Fruit fly (Drosophila melanogaster): ENCODE data around the gene vig.

Gene vig

DNA sequence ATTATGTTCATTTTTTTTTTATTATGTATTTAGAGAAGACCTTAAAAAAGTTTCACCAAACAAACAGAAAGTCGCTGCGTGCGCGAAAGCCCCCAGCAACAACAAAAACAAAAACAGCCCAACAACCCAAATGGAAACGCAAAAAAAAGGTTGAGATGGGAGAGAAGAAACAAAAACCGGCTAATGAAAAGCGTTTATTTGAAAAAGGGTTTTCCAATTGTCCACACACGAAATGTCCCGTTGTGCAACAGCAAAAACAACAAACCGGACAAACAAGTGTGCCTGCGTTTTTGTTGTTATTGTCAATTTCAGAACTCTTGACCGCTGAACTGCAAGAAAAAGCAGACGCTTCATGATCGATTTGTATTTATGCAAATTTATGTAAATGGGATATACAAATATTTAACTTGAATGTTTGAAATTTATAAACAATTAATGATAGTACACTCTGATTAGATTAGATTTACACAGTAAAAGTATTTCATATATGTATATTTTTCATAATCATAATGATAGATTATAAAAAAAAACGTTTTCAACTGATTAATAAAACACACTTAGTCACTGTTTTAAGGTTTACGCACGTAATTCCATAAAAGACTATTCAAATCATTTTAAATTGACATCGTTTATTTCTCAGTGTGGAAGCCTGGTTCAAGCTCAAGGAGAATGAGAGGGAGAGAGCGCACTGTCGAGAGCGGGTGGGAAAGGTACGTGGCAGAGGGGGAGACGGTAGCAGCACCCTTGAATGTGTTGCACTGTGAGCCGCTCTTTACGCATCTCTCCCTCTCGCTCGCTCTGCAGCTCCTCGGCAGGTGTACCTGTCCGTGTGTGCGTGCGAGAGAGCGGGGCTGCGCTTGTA lies 13.5 kb downstream of the vig start (continued):
- TF ChIP-seq tio (GFP tag; optimal IDR thresholded peaks at IDR 0.05) = peak; percentile 83
- TF ChIP-seq CG3726 (GFP tag; IDR thresholded peaks at IDR 0.05) = peak; percentile 73; the same call in 1 of the 3 replicates
- no peak for TF ChIP-seq pnt (GFP tag; optimal IDR thresholded peaks at IDR 0.05)
- TF ChIP-seq Tbp (GFP tag; optimal IDR thresholded peaks at IDR 0.05) = no peak
- TF ChIP-seq H2.0 (GFP tag; IDR thresholded peaks at IDR 0.05) = peak; percentile 59; the same call in 1 of the 2 replicates
- no peak for TF ChIP-seq hb (GFP tag; IDR thresholded peaks at IDR 0.05; ENCODE audit: partially characterized antibody)
- peak; percentile 27 for TF ChIP-seq CG30020 (tag; optimal IDR thresholded peaks at IDR 0.05)
- peak; percentile 69 for TF ChIP-seq CG8388 (GFP tag; optimal IDR thresholded peaks at IDR 0.05)
- TF ChIP-seq nom (GFP tag; optimal IDR thresholded peaks at IDR 0.05) = peak; percentile 75
- TF ChIP-seq ewg (GFP tag; optimal IDR thresholded peaks at IDR 0.05) = peak; percentile 52
- peak; percentile 11 for TF ChIP-seq TFAM (GFP tag; optimal IDR thresholded peaks at IDR 0.05)
- TF ChIP-seq Fer2 (tag; optimal IDR thresholded peaks at IDR 0.05) = peak; percentile 14
- peak; percentile 53 for TF ChIP-seq CG12219 (GFP tag; optimal IDR thresholded peaks at IDR 0.05)
- TF ChIP-seq Stat92E (GFP tag; optimal IDR thresholded peaks at IDR 0.05) = peak in 1 of 3 experiments; percentile 49
- 0 out of 2 replicates have a peak, but pooled peaks have one; percentile 21 for TF ChIP-seq hbn (GFP tag; IDR thresholded peaks at IDR 0.05; ENCODE audit: partially characterized antibody)
- TF ChIP-seq Mrtf (GFP tag; IDR thresholded peaks at IDR 0.05) = peak; percentile 68; the same call in 2 of the 3 replicates
- TF ChIP-seq CG10209 (GFP tag; optimal IDR thresholded peaks at IDR 0.05) = peak; percentile 69
- TF ChIP-seq CG8290 (GFP tag; optimal IDR thresholded peaks at IDR 0.05) = peak; percentile 82
- no peak for TF ChIP-seq CG8290 (tag; optimal IDR thresholded peaks at IDR 0.05)
- TF ChIP-seq Dfd (GFP tag; optimal IDR thresholded peaks at IDR 0.05) = no peak
- TF ChIP-seq Rfx (GFP tag; IDR thresholded peaks at IDR 0.05) = peak; percentile 64
- peak in 1 of 3 experiments; percentile 88 for TF ChIP-seq lola (GFP tag; optimal IDR thresholded peaks at IDR 0.05)
- TF ChIP-seq nmo (GFP tag; optimal IDR thresholded peaks at IDR 0.05) = peak; percentile 91
- no peak for TF ChIP-seq Taf1 (GFP tag; IDR thresholded peaks at IDR 0.05)
- TF ChIP-seq CG14667 (GFP tag; IDR thresholded peaks at IDR 0.05) = no peak; the same call in 1 of the 2 replicates
- peak; percentile 5 for TF ChIP-seq jing (GFP tag; optimal IDR thresholded peaks at IDR 0.05)
- TF ChIP-seq wdn (GFP tag; IDR thresholded peaks at IDR 0.05) = no peak
- TF ChIP-seq da (GFP tag; optimal IDR thresholded peaks at IDR 0.05) = no peak
- no peak for TF ChIP-seq z (GFP tag; IDR thresholded peaks at IDR 0.05)
- peak; percentile 51; the same call in 1 of the 3 replicates for TF ChIP-seq CG2889 (GFP tag; IDR thresholded peaks at IDR 0.05)
- TF ChIP-seq psq (GFP tag; optimal IDR thresholded peaks at IDR 0.05) = peak; percentile 37
- TF ChIP-seq Mad (GFP tag; optimal IDR thresholded peaks at IDR 0.05) = peak; percentile 39
- peak; percentile 7 for TF ChIP-seq Hand (GFP tag; optimal IDR thresholded peaks at IDR 0.05)
- TF ChIP-seq CG17328 (GFP tag; IDR thresholded peaks at IDR 0.05) = peak; percentile 76

DNA sequence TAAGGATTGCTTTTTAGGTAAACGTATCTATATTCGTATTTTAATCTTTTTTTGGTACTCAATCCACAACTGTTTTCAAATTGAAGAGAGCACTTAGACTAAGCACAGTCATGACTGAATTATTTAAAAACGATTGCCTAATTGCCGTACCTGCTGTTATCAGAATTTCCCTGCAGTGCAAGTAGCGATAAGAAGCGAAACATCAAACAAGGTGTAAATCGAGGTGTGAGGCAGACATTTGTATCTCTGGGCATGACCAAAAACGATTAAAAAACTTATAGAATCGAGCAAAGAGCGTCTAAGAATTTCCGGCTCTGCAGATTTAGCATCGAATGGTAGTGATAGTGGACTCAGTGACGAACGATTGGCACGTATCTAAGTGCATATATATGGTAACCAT lies 15.0 kb downstream of the vig start:
- TF ChIP-seq slp2 (GFP tag; optimal IDR thresholded peaks at IDR 0.05) (no peak), CG2199 (GFP tag; IDR thresholded peaks at IDR 0.05) (peak; percentile 55; the same call in 1 of the 3 replicates), sens (GFP tag) (peak; percentile 55), sd (tag; optimal IDR thresholded peaks at IDR 0.05) (peak; percentile 28)

Data from whole organism, embryonic.